Worm (Caenorhabditis elegans): ENCODE results near the gene T26H5.9.

DNA sequence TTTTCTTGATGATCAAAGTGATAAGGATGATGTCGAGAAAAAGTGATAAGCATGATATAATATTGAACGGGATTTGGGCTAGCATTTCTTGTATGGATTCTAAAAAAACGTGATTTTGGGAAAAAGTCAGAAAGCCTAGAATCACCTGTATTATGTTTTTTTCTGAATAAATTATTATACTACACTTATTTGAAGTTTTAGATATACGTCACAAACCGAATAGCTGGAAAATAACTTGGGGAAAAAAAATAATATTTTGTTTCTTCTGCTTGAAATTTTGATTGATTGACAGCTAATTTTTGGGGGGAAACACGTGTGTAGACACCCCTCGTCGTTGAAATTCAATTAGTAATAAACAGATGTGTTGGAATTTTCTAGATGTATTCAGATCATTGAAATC, 47.8 kb downstream of the T26H5.9 start, which contains the start of gene str-264:
- TF ChIP-seq klf-2 (GFP tag; conservative IDR thresholded peaks at IDR 0.05) (no peak), med-1 (GFP tag; optimal IDR thresholded peaks at IDR 0.05; ENCODE audit: insufficient read depth) (no peak), flt-1 (GFP tag; IDR thresholded peaks at IDR 0.05) (no peak), ref-1 (GFP tag; conservative IDR thresholded peaks at IDR 0.05) (no peak), ztf-29 (GFP tag; IDR thresholded peaks at IDR 0.05) (no peak)
